Worm (Caenorhabditis elegans) whole organism, late embryonic: ENCODE measurements around the gene elt-1.

Experiments
- C38D4.7 ChIP-seq: fragments of 200-800 bp; sonication (Bioruptor generic); optimal IDR thresholded peaks from 2 replicates; lab custom pipeline; 2018; ENCODE audit warnings: mild to moderate bottlenecking, missing genetic modification characterization, moderate library complexity, missing compliant biosample characterization
- K02D7.2 ChIP-seq: sonication (generic microtip); optimal IDR thresholded peaks from 2 replicates; lab custom pipeline; 2017; ENCODE audit warnings: mild to moderate bottlenecking, missing genetic modification characterization, missing compliant biosample characterization
- dve-1 ChIP-seq: sonication (generic microtip); optimal IDR thresholded peaks from 2 replicates; lab custom pipeline; 2017; ENCODE audit warnings: antibody characterized with exemption, mild to moderate bottlenecking, missing genetic modification characterization, missing compliant biosample characterization
- ets-4 ChIP-seq: sonication (generic microtip); optimal IDR thresholded peaks from 2 replicates; lab custom pipeline; 2016; ENCODE audit warnings: missing genetic modification characterization, missing compliant biosample characterization
- hlh-30 ChIP-seq: sonication (generic microtip); optimal IDR thresholded peaks from 2 replicates; lab custom pipeline; 2017; ENCODE audit warnings: antibody characterized with exemption, missing genetic modification characterization, missing compliant biosample characterization; ENCODE audit not compliant: insufficient read depth
- hlh-6 ChIP-seq: sonication (generic microtip); optimal IDR thresholded peaks from 2 replicates; lab custom pipeline; 2016; ENCODE audit warnings: missing genotype, missing genetic modification characterization, missing compliant biosample characterization
- lin-11 ChIP-seq: fragments of 200-800 bp; sonication (Bioruptor generic); optimal IDR thresholded peaks from 2 replicates; lab custom pipeline; 2018; ENCODE audit warnings: mild to moderate bottlenecking, missing genetic modification characterization, missing compliant biosample characterization
- nfya-1 ChIP-seq: sonication (generic microtip); optimal IDR thresholded peaks from 2 replicates; lab custom pipeline; 2017; ENCODE audit warnings: missing genetic modification characterization, mild to moderate bottlenecking, missing compliant biosample characterization, antibody characterized with exemption, moderate library complexity
- nhr-11 ChIP-seq: fragments of 150-350 bp; optimal IDR thresholded peaks from 2 replicates; lab custom pipeline; 2014; ENCODE audit warnings: missing biosample characterization, missing genetic modification characterization
- ref-2 ChIP-seq: sonication (generic microtip); optimal IDR thresholded peaks from 2 replicates; lab custom pipeline; 2016; ENCODE audit warnings: missing genetic modification characterization, missing compliant biosample characterization
- sox-4 ChIP-seq: sonication (generic microtip); optimal IDR thresholded peaks from 2 replicates; lab custom pipeline; 2017; ENCODE audit warnings: mild to moderate bottlenecking, missing genetic modification characterization, inconsistent platforms, missing compliant biosample characterization
- zip-5 ChIP-seq: sonication (generic microtip); optimal IDR thresholded peaks from 2 replicates; lab custom pipeline; 2016; ENCODE audit warnings: missing genetic modification characterization, missing compliant biosample characterization

DNA sequence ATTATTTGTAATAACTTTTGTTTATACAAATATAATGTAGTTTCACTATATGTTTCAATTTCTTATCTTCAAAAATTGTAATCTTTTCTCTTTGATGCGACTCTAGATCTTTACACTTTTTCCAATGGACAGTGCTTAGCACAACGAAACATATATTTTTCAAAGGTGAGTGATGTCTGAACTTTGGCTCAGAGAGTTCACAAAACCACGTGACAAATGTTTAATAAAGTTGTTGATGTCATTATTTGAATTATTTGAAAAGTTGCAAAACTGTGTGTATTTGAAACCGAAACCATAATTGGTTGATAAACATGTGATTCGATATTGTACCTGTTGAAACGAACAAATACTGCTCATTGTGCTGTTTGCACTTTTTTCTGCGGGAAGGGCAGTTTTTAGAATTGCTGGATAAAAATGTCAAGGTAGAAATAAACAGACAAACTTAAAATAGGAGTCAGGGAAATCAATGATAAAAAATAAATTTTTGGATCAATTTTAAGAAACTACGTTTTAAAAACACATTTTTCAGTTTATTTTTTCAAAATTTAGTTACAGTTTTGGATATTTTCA, 53.4 kb downstream of the elt-1 start:
- TF ChIP-seq nhr-11, result no peak
- no peak for TF ChIP-seq nfya-1 (tag; lab: Kevin White, UChicago)
- TF ChIP-seq dve-1 (tag; lab: Kevin White, UChicago), result no peak
- peak; percentile 7 for TF ChIP-seq hlh-30 (tag; lab: Kevin White, UChicago)
- TF ChIP-seq sox-4 (tag; lab: Kevin White, UChicago), result no peak
- TF ChIP-seq ets-4 (tag; lab: Kevin White, UChicago), result no peak
- no peak for TF ChIP-seq K02D7.2 (tag; lab: Kevin White, UChicago)
- TF ChIP-seq hlh-6 (tag; lab: Kevin White, UChicago), result no peak
- no peak for TF ChIP-seq zip-5 (tag; lab: Kevin White, UChicago)
- no peak for TF ChIP-seq ref-2 (tag; lab: Kevin White, UChicago)
- no peak for TF ChIP-seq C38D4.7 (GFP tag; lab: Kevin White, UChicago)
- TF ChIP-seq lin-11 (tag; lab: Kevin White, UChicago), result no peak
